Worm (Caenorhabditis elegans) whole organism, midembryonic: Measurements from ENCODE around the gene nas-31.

ENCODE experiments used
- T22C8.4 ChIP-seq: fragments of 200-800 bp; sonication (Bioruptor generic); IDR thresholded peaks from 2 replicates; pipeline ENCODE4 v1.3.6; 2022; ENCODE audit warnings: missing genetic modification characterization, missing compliant biosample characterization
- cog-1 ChIP-seq: sonication (generic microtip); optimal IDR thresholded peaks from 2 replicates; lab custom pipeline; 2016; ENCODE audit warnings: missing genetic modification characterization, missing compliant biosample characterization
- flt-1 ChIP-seq: fragments of 200-800 bp; sonication (Bioruptor generic); IDR thresholded peaks from 2 replicates; pipeline ENCODE4 v1.3.6; 2022; ENCODE audit warnings: missing genetic modification characterization, missing compliant biosample characterization
- klf-2 ChIP-seq: fragments of 200-800 bp; sonication (Bioruptor generic); conservative IDR thresholded peaks from 2 replicates; pipeline ENCODE4 v1.3.6; 2022; ENCODE audit warnings: missing genetic modification reagents, missing genetic modification characterization, missing compliant biosample characterization
- med-1 ChIP-seq: sonication (generic microtip); optimal IDR thresholded peaks from 2 replicates; lab custom pipeline; 2017; ENCODE audit warnings: missing genetic modification characterization, mild to moderate bottlenecking, missing compliant biosample characterization, antibody characterized with exemption, missing genetic modification reagents; ENCODE audit not compliant: insufficient read depth
- ref-1 ChIP-seq: fragments of 200-800 bp; sonication (Bioruptor generic); conservative IDR thresholded peaks from 2 replicates; pipeline ENCODE4 v1.3.6; 2022; ENCODE audit warnings: missing genetic modification reagents, missing genetic modification characterization, missing compliant biosample characterization
- tab-1 ChIP-seq: fragments of 200-800 bp; sonication (Bioruptor generic); IDR thresholded peaks from 2 replicates; pipeline ENCODE4 v1.3.6; 2022; ENCODE audit warnings: missing genetic modification characterization, missing compliant biosample characterization
- ztf-23 ChIP-seq: fragments of 200-800 bp; sonication (Bioruptor generic); IDR thresholded peaks from 2 replicates; pipeline ENCODE4 v1.3.6; 2022; ENCODE audit warnings: missing genetic modification reagents, missing genetic modification characterization, missing compliant biosample characterization
- ztf-29 ChIP-seq: fragments of 200-800 bp; sonication (Bioruptor generic); IDR thresholded peaks from 2 replicates; pipeline ENCODE4 v1.3.6; 2022; ENCODE audit warnings: missing genetic modification reagents, missing genetic modification characterization, missing compliant biosample characterization

The nas-31 gene

DNA sequence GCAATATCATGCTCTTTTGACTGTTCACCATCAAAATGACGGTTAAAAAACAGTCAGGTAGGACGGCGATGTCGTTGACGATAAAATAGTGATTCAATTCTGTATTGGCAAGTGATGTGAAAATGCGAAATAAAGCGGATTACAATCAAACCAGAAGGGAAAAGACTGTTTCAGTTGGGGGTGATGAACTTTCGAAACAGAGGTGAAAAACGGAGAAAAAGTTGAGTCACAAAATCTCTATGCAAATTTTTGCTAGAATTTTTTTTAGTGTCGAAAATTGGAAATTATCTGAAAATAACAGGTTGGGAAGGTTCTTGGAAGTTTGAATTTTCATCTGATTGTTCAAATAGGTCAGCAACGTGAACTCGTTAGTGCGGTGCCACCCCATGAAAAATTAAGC, at the start of gene nas-31:
TSS of gene nas-31 (minus strand) at position 101 of the 400 bp plus-strand sequence.
- TF ChIP-seq cog-1 (tag; lab: Kevin White, UChicago) = no peak
- TF ChIP-seq ztf-29 (GFP tag; lab: Robert Waterston, UW) = no peak
- no peak for TF ChIP-seq T22C8.4 (GFP tag; lab: Robert Waterston, UW)
- TF ChIP-seq med-1 (GFP tag; lab: Kevin White, UChicago) = no peak
- TF ChIP-seq ztf-23 (GFP tag; lab: Robert Waterston, UW) = no peak
- TF ChIP-seq tab-1 = no peak
- TF ChIP-seq klf-2 = no peak
- TF ChIP-seq flt-1 (GFP tag; lab: Robert Waterston, UW) = no peak
- TF ChIP-seq ref-1 = no peak

DNA sequence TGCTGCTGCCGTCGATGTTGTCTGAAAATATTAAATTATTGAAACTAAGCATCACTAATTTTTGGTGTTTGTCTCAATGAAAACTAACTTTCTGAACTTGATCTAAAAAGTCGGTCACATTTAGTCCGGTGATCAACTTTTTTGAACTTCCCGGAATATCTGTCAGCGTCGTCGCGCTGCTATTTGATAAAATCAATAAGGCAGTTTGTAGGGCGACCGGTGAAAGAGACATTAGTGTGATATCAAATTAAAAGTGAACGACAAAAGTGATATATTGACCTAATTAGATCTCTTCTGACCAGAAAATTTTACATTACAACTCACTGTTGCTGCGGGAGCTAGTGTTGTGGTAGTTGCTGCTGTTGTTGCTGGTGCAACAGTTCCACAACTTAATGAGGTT, 49.3 kb upstream of the nas-31 start:
- TF ChIP-seq T22C8.4 (GFP tag; lab: Robert Waterston, UW) (no peak), med-1 (GFP tag; lab: Kevin White, UChicago) (no peak), tab-1 (no peak), klf-2 (no peak), ztf-29 (GFP tag; lab: Robert Waterston, UW) (no peak), ref-1 (no peak), cog-1 (tag; lab: Kevin White, UChicago) (no peak), ztf-23 (GFP tag; lab: Robert Waterston, UW) (no peak), flt-1 (GFP tag; lab: Robert Waterston, UW) (no peak)

DNA sequence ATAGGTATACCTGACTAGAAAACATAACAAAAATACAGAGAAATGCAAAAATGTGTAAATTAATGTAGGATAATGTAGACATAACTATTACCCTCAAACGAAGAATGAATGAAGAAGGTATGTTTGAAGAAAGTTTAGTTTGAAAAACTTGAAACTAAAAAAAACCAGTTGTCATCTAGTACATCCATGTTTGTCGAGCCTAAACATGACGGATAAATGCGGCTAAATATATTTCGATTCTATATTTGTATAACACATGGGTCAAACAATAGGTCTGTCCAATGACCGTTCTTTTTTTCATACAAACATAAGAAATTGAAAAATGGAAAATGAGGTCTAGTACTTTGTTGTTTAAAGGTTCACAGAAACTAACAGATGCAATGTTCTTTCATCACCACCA, 48.4 kb upstream of the nas-31 start, which contains the start of gene F17C11.22:
TSS of gene F17C11.22 (minus strand) at position 101 of the 400 bp plus-strand sequence.
- TF ChIP-seq ref-1 = no peak
- no peak for TF ChIP-seq klf-2
- no peak for TF ChIP-seq med-1 (GFP tag; lab: Kevin White, UChicago)
- TF ChIP-seq ztf-23 (GFP tag; lab: Robert Waterston, UW) = no peak
- no peak for TF ChIP-seq tab-1
- TF ChIP-seq T22C8.4 (GFP tag; lab: Robert Waterston, UW) = no peak
- TF ChIP-seq ztf-29 (GFP tag; lab: Robert Waterston, UW) = no peak
- no peak for TF ChIP-seq flt-1 (GFP tag; lab: Robert Waterston, UW)
- TF ChIP-seq cog-1 (tag; lab: Kevin White, UChicago) = no peak

DNA sequence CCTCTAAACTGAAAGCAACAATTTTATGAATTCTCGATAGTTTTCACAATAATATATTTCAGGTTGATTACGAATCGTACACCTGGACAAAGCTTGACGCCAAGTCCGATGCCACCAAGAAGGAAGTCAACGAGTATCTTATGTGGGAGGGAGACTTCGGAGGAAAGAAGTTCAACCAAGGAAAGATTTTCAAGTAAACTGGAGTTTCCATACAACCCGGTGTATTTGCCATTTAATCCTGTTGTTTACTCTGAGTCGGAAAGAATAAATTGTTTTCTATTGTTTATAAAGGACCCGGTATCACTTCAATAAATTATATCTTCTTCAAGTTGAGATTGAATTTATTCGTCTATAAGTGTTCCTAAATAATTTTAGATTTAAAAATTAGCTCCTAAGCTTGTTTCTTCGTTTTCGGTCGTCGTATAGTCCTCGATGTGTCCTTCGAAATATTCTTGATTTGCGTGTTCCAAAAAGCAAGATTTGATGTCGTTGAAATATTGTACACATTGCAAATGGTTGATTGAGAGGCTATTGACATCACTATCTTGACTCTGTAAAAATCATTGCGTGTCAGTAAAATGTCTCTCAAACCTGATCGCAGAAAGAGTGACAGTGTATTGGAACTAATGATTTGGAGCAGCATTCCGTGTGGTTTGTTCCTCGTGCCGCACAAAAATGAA, 46.1 kb upstream of the nas-31 start:
- TF ChIP-seq T22C8.4 (GFP tag; lab: Robert Waterston, UW) (no peak), med-1 (GFP tag; lab: Kevin White, UChicago) (no peak), ztf-29 (GFP tag; lab: Robert Waterston, UW) (no peak), ztf-23 (GFP tag; lab: Robert Waterston, UW) (no peak), flt-1 (GFP tag; lab: Robert Waterston, UW) (no peak), cog-1 (tag; lab: Kevin White, UChicago) (no peak), ref-1 (no peak), klf-2 (no peak), tab-1 (no peak)

DNA sequence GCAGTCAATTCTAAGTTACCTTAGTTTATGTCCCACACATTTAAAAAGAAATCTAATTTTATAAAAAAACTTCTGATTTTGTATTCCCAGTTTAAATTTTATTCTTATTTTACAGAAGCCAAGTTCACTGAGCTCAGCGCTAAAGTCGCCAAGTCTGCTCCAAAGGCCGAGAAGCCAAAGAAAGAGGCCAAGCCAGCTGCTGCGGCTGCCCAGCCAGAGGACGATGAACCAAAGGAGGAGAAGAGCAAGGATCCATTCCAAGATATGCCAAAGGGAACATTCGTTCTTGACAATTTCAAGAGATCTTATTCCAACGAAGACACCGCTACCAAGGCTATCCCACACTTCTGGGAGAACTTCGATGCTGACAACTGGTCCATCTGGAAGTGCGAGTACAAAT, 45.2 kb upstream of the nas-31 start:
- TF ChIP-seq med-1 (GFP tag; lab: Kevin White, UChicago) = no peak
- TF ChIP-seq tab-1 = no peak
- no peak for TF ChIP-seq ztf-29 (GFP tag; lab: Robert Waterston, UW)
- TF ChIP-seq ref-1 = no peak
- no peak for TF ChIP-seq flt-1 (GFP tag; lab: Robert Waterston, UW)
- no peak for TF ChIP-seq cog-1 (tag; lab: Kevin White, UChicago)
- no peak for TF ChIP-seq ztf-23 (GFP tag; lab: Robert Waterston, UW)
- no peak for TF ChIP-seq klf-2
- TF ChIP-seq T22C8.4 (GFP tag; lab: Robert Waterston, UW) = no peak

DNA sequence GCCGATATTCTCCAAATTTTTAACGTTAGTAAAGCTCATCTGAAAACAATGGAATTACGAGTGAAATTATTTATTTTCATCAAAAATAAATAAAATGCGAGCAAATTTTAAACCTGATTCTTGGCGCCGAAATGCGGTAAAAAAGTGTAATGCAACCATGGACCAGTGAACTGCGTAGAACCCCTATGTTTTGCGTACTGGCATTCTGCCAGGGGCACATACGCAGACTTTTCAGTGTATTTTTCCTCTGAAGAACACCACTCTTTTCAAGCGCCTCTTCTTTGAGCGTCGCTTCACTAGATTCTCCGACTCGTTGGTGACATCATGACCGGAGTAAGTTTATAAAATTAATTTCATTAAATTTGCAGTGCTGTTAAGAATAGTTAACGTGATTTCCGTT, 43.9 kb upstream of the nas-31 start, which contains the start of the genes ctf-4 and eef-1G:
TSS of gene ctf-4 (minus strand) at position 39 of the 400 bp plus-strand sequence.
TSS of gene eef-1G (plus strand) at position 219 of the 400 bp plus-strand sequence.
- peak; percentile 86 for TF ChIP-seq cog-1 (tag; lab: Kevin White, UChicago)
- no peak for TF ChIP-seq ref-1
- no peak for TF ChIP-seq klf-2
- TF ChIP-seq flt-1 (GFP tag; lab: Robert Waterston, UW) = peak; percentile 69
- no peak for TF ChIP-seq tab-1
- no peak for TF ChIP-seq med-1 (GFP tag; lab: Kevin White, UChicago)
- 0 out of 2 replicates have a peak, but pooled peaks have one; percentile 25 for TF ChIP-seq T22C8.4 (GFP tag; lab: Robert Waterston, UW)
- TF ChIP-seq ztf-23 (GFP tag; lab: Robert Waterston, UW) = peak; percentile 100

DNA sequence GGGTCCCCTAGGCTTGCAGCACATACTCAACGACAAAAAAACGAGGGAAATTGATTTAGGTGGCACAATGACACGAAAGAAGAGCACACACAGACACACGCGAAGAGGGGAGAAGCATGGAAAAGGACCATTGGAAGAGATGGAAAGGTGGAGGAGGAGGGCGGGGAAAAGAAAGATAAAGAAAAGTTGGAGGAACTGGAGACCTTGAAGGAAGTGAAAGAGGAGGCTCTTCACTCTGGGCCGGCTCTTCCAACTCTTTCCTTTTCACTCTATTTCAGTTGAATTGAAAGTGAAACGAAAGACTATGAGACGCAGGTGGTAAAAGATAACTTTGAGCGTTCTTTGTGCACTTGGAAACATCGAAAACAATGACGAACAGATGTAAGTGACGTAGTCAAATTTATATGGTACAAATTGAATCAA, 39.8 kb upstream of the nas-31 start:
- TF ChIP-seq tab-1 = no peak
- peak; percentile 65 for TF ChIP-seq ztf-23 (GFP tag; lab: Robert Waterston, UW)
- TF ChIP-seq T22C8.4 (GFP tag; lab: Robert Waterston, UW) = no peak

DNA sequence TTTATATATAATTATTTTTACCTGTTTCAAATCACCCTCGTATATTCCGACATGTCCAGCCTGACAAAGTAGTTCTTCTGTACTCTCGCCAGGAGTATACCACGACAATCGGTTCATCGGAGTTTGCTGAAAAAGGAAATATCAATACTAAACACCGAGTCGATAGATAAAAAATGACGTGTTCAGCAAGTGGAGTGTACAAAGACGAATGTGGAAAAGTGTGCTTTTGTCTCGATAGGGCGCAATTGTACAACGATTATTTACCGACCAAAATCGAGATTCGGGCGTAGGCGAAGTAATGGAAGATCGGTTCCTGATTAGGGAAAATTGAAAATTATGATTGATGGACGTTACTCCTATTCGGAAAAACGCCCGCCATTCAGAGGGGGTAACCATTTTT, 38.9 kb upstream of the nas-31 start, which contains the start of gene vps-36:
TSS of gene vps-36 (minus strand) at position 126 of the 400 bp plus-strand sequence.
- TF ChIP-seq klf-2 (no peak), T22C8.4 (GFP tag; lab: Robert Waterston, UW) (no peak), ref-1 (no peak), ztf-29 (GFP tag; lab: Robert Waterston, UW) (no peak), med-1 (GFP tag; lab: Kevin White, UChicago) (no peak), tab-1 (no peak), ztf-23 (GFP tag; lab: Robert Waterston, UW) (no peak), flt-1 (GFP tag; lab: Robert Waterston, UW) (no peak), cog-1 (tag; lab: Kevin White, UChicago) (no peak)

DNA sequence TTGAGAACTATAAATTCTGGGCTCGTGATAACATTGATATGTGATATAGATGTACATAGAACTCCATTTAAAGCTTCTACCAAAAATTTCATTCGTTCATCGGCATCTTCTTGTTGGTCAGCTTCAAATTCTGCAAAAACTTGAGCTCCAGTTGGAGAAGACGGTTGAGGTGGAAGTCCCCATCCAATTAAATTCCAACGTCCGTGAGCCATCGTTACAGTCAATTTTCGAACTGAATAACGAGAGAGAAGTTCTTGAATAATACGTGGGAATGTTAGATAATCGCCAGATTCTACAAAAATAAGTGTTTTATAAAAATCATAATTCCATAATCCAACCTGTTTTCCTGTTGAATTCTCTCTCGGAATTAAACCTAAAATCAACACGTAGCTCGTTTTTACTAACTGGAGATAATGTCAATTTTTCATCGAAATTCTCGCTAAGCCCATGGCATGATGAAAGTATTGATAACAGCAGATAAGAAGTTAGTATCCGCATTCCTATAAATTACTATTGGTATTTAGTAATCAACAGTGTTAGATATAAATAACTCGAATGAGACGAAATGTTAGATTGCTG, 36.8 kb upstream of the nas-31 start, which contains the start of gene pigt-1:
TSS of gene pigt-1 (minus strand) at position 500 of the 579 bp plus-strand sequence.
- TF ChIP-seq tab-1 (no peak), flt-1 (GFP tag; lab: Robert Waterston, UW) (no peak), klf-2 (no peak), med-1 (GFP tag; lab: Kevin White, UChicago) (no peak), cog-1 (tag; lab: Kevin White, UChicago) (no peak), ztf-23 (GFP tag; lab: Robert Waterston, UW) (no peak), ztf-29 (GFP tag; lab: Robert Waterston, UW) (no peak)
